Worm (Caenorhabditis elegans) whole organism, young adult: Measurements from ENCODE around the gene spds-1.

Source experiments
- B0336.3 ChIP-seq: fragments of 200-800 bp; sonication (Bioruptor generic); IDR thresholded peaks from 2 replicates; pipeline ENCODE4 v1.3.6; 2022; ENCODE audit warnings: missing genetic modification characterization, missing compliant biosample characterization
- C17E4.6 ChIP-seq: fragments of 200-800 bp; sonication (Bioruptor generic); IDR thresholded peaks from 2 replicates; pipeline ENCODE4 v1.3.6; 2022; ENCODE audit warnings: missing genetic modification reagents, missing genetic modification characterization, missing compliant biosample characterization
- F37B4.10 ChIP-seq: fragments of 200-800 bp; sonication (Bioruptor generic); IDR thresholded peaks from 2 replicates; pipeline ENCODE4 v1.3.6; 2022; ENCODE audit warnings: missing genetic modification characterization, missing compliant biosample characterization
- K12H6.12 ChIP-seq: fragments of 200-800 bp; sonication (Bioruptor generic); optimal IDR thresholded peaks from 2 replicates; lab custom pipeline; 2018; ENCODE audit warnings: mild to moderate bottlenecking, missing genetic modification characterization, missing compliant biosample characterization
- T26A5.8 ChIP-seq: sonication (generic microtip); optimal IDR thresholded peaks from 2 replicates; lab custom pipeline; 2016; ENCODE audit warnings: missing genetic modification characterization, missing compliant biosample characterization
- Y53G8AR.9 ChIP-seq: fragments of 200-800 bp; sonication (Bioruptor generic); conservative IDR thresholded peaks from 2 replicates; pipeline ENCODE4 v1.3.6; 2022; ENCODE audit warnings: missing genetic modification reagents, missing genetic modification characterization, missing compliant biosample characterization
- Y56A3A.18 ChIP-seq: fragments of 200-800 bp; sonication (Bioruptor generic); IDR thresholded peaks from 2 replicates; pipeline ENCODE4 v1.3.6; 2022; ENCODE audit warnings: missing genetic modification reagents, missing genetic modification characterization, missing compliant biosample characterization
- akir-1 ChIP-seq: fragments of 200-800 bp; sonication (Bioruptor generic); optimal IDR thresholded peaks from 2 replicates; lab custom pipeline; 2018; ENCODE audit warnings: mild to moderate bottlenecking, missing genetic modification characterization, moderate library complexity, missing compliant biosample characterization
- ama-1 ChIP-seq, 3 experiments: fragments of 150-350 bp in 1 of 3; sonication (generic microtip) in 2 of 3; optimal IDR thresholded peaks; 2 replicates each; lab custom pipeline; 2014 to 2018; ENCODE audit warnings: missing biosample characterization in 2 of 3, missing genetic modification characterization in 2 of 3, missing genetic modification reagents in 2 of 3
- atf-7 ChIP-seq: sonication (generic microtip); optimal IDR thresholded peaks from 2 replicates; lab custom pipeline; 2017; ENCODE audit warnings: mild to moderate bottlenecking, missing genetic modification characterization, missing compliant biosample characterization
- attf-5 ChIP-seq: fragments of 200-800 bp; sonication (Bioruptor generic); optimal IDR thresholded peaks from 2 replicates; lab custom pipeline; 2018; ENCODE audit warnings: mild to moderate bottlenecking, missing genetic modification characterization, missing compliant biosample characterization
- cebp-1 ChIP-seq, 2 experiments: fragments of 200-800 bp in 1 of 2; sonication (Bioruptor generic) in 1 of 2; sonication (generic microtip) in 1 of 2; IDR thresholded peaks in 1 of 2; optimal IDR thresholded peaks in 1 of 2; 2 replicates each; pipeline versions ENCODE4 v1.3.6 to Lab custom; 2017 to 2022; ENCODE audit warnings: missing compliant biosample characterization in 2 of 2, missing genetic modification characterization in 2 of 2, mild to moderate bottlenecking in 1 of 2, missing genetic modification reagents in 1 of 2, moderate library complexity in 1 of 2
- ceh-100 ChIP-seq: fragments of 200-800 bp; sonication (Bioruptor generic); IDR thresholded peaks from 2 replicates; pipeline ENCODE4 v1.3.6; 2022; ENCODE audit warnings: missing genetic modification reagents, missing genetic modification characterization, missing compliant biosample characterization
- ceh-27 ChIP-seq: fragments of 200-800 bp; sonication (Bioruptor generic); optimal IDR thresholded peaks from 2 replicates; lab custom pipeline; 2018; ENCODE audit warnings: mild to moderate bottlenecking, missing genetic modification characterization, moderate library complexity, missing compliant biosample characterization
- chd-7 ChIP-seq: sonication (generic microtip); optimal IDR thresholded peaks from 2 replicates; lab custom pipeline; 2016; ENCODE audit warnings: mild to moderate bottlenecking, missing genetic modification characterization, moderate library complexity, missing compliant biosample characterization
- die-1 ChIP-seq: sonication (generic microtip); optimal IDR thresholded peaks from 2 replicates; lab custom pipeline; 2016; ENCODE audit warnings: missing genotype, mild to moderate bottlenecking, missing genetic modification characterization, missing compliant biosample characterization
- dox-1 ChIP-seq: fragments of 200-800 bp; sonication (Bioruptor generic); IDR thresholded peaks from 2 replicates; pipeline ENCODE4 v1.3.6; 2022; ENCODE audit warnings: missing genetic modification reagents, missing genetic modification characterization, missing compliant biosample characterization
- dpff-1 ChIP-seq: sonication (generic microtip); optimal IDR thresholded peaks from 2 replicates; lab custom pipeline; 2017; ENCODE audit warnings: mild to moderate bottlenecking, missing genetic modification characterization, missing compliant biosample characterization
- egl-44 ChIP-seq: fragments of 200-800 bp; sonication (Bioruptor generic); IDR thresholded peaks from 2 replicates; pipeline ENCODE4 v1.3.6; 2022; ENCODE audit warnings: missing genetic modification reagents, missing genetic modification characterization, missing compliant biosample characterization
- ekl-4 ChIP-seq: fragments of 200-800 bp; sonication (Bioruptor generic); IDR thresholded peaks from 2 replicates; pipeline ENCODE4 v1.3.6; 2022; ENCODE audit warnings: missing genetic modification reagents, missing genetic modification characterization, missing compliant biosample characterization
- ets-4 ChIP-seq: fragments of 200-800 bp; sonication (Bioruptor generic); optimal IDR thresholded peaks from 2 replicates; lab custom pipeline; 2018; ENCODE audit warnings: mild to moderate bottlenecking, missing genetic modification characterization, missing compliant biosample characterization
- gei-17 ChIP-seq: fragments of 200-800 bp; sonication (Bioruptor generic); optimal IDR thresholded peaks from 2 replicates; lab custom pipeline; 2018; ENCODE audit warnings: mild to moderate bottlenecking, missing genetic modification characterization, missing compliant biosample characterization
- let-526 ChIP-seq: fragments of 200-800 bp; sonication (Bioruptor generic); IDR thresholded peaks from 2 replicates; pipeline ENCODE4 v1.3.6; 2022; ENCODE audit warnings: missing genetic modification reagents, missing genetic modification characterization, missing compliant biosample characterization
- lin-26 ChIP-seq: fragments of 200-800 bp; sonication (Bioruptor generic); IDR thresholded peaks from 2 replicates; pipeline ENCODE4 v1.3.6; 2022; ENCODE audit warnings: missing genetic modification reagents, missing genetic modification characterization, missing compliant biosample characterization
- lin-54 ChIP-seq: fragments of 200-800 bp; sonication (Bioruptor generic); optimal IDR thresholded peaks from 2 replicates; lab custom pipeline; 2018; ENCODE audit warnings: mild to moderate bottlenecking, missing genetic modification characterization, missing compliant biosample characterization
- madf-3 ChIP-seq: fragments of 200-800 bp; sonication (Bioruptor generic); IDR thresholded peaks from 2 replicates; pipeline ENCODE4 v1.3.6; 2022; ENCODE audit warnings: missing genetic modification reagents, missing genetic modification characterization, missing compliant biosample characterization
- madf-8 ChIP-seq: fragments of 200-800 bp; sonication (Bioruptor generic); conservative IDR thresholded peaks from 2 replicates; pipeline ENCODE4 v1.3.6; 2022; ENCODE audit warnings: missing genetic modification reagents, missing genetic modification characterization, missing compliant biosample characterization
- mcd-1 ChIP-seq: fragments of 200-800 bp; sonication (Bioruptor generic); IDR thresholded peaks from 2 replicates; pipeline ENCODE4 v1.3.6; 2022; ENCODE audit warnings: missing genetic modification reagents, missing genetic modification characterization, missing compliant biosample characterization
- nfya-1 ChIP-seq: sonication (generic microtip); optimal IDR thresholded peaks from 2 replicates; lab custom pipeline; 2017; ENCODE audit warnings: antibody characterized with exemption, missing compliant biosample characterization, missing genetic modification characterization, borderline replicate concordance; ENCODE audit not compliant: insufficient read depth
- nhr-80 ChIP-seq: sonication (generic microtip); optimal IDR thresholded peaks from 2 replicates; lab custom pipeline; 2016; ENCODE audit warnings: missing genetic modification characterization, missing compliant biosample characterization
- pbrm-1 ChIP-seq: fragments of 200-800 bp; sonication (Bioruptor generic); IDR thresholded peaks from 2 replicates; pipeline ENCODE4 v1.3.6; 2022; ENCODE audit warnings: missing genetic modification reagents, missing genetic modification characterization, missing compliant biosample characterization
- rcor-1 ChIP-seq: fragments of 200-800 bp; sonication (Bioruptor generic); IDR thresholded peaks from 2 replicates; pipeline ENCODE4 v1.3.6; 2022; ENCODE audit warnings: missing genetic modification reagents, missing genetic modification characterization, missing compliant biosample characterization
- repo-1 ChIP-seq: sonication (generic microtip); optimal IDR thresholded peaks from 2 replicates; lab custom pipeline; 2017; ENCODE audit warnings: mild to moderate bottlenecking, missing genetic modification characterization, missing compliant biosample characterization
- somi-1 ChIP-seq: fragments of 200-800 bp; sonication (Bioruptor generic); optimal IDR thresholded peaks from 2 replicates; lab custom pipeline; 2018; ENCODE audit warnings: mild to moderate bottlenecking, missing genetic modification characterization, missing compliant biosample characterization
- sptf-2 ChIP-seq: fragments of 200-800 bp; sonication (Bioruptor generic); optimal IDR thresholded peaks from 2 replicates; lab custom pipeline; 2018; ENCODE audit warnings: mild to moderate bottlenecking, missing genetic modification characterization, missing compliant biosample characterization
- tbp1 ChIP-seq: fragments of 200-800 bp; sonication (Bioruptor generic); optimal IDR thresholded peaks from 2 replicates; lab custom pipeline; 2018; ENCODE audit warnings: mild to moderate bottlenecking, missing genetic modification characterization, missing compliant biosample characterization
- unc-62 ChIP-seq: fragments of 150-350 bp; optimal IDR thresholded peaks from 2 replicates; lab custom pipeline; 2014; ENCODE audit warnings: missing biosample characterization, missing genetic modification reagents, missing genetic modification characterization
- zfh-2 ChIP-seq: fragments of 200-800 bp; sonication (Bioruptor generic); conservative IDR thresholded peaks from 2 replicates; pipeline ENCODE4 v1.3.6; 2022; ENCODE audit warnings: missing genetic modification reagents, missing genetic modification characterization, missing compliant biosample characterization
- ztf-18 ChIP-seq: sonication (generic microtip); optimal IDR thresholded peaks from 2 replicates; lab custom pipeline; 2016; ENCODE audit warnings: missing genotype, mild to moderate bottlenecking, missing genetic modification characterization, missing compliant biosample characterization

Gene spds-1

ce11 chrII:12795188-12795587, 11.5 kb upstream of the spds-1 start (continued):
- TF ChIP-seq cebp-1 (GFP tag; IDR thresholded peaks at IDR 0.05; lab: Robert Waterston, UW) (no peak), cebp-1 (tag; optimal IDR thresholded peaks at IDR 0.05; lab: Kevin White, UChicago) (peak; percentile 39), sptf-2 (no peak)
- TF ChIP-seq, all 124 proteins: peak for 12

- TF ChIP-seq Y56A3A.18 (GFP tag; lab: Robert Waterston, UW), result no peak
- TF ChIP-seq cebp-1 (GFP tag; IDR thresholded peaks at IDR 0.05; lab: Robert Waterston, UW), result no peak
- TF ChIP-seq cebp-1 (tag; optimal IDR thresholded peaks at IDR 0.05; lab: Kevin White, UChicago), result peak; percentile 15
- TF ChIP-seq chd-7, result peak; percentile 4
- TF ChIP-seq gei-17 (GFP tag; lab: Kevin White, UChicago), result peak; percentile 23
- peak; percentile 28; the same call in 1 of the 2 replicates for TF ChIP-seq mcd-1
- TF ChIP-seq zfh-2 (GFP tag; lab: Robert Waterston, UW), result 0 out of 2 replicates have a peak, but pooled peaks have one; percentile 19
- peak; percentile 34 for TF ChIP-seq Y53G8AR.9 (GFP tag; lab: Robert Waterston, UW)
- no peak for TF ChIP-seq somi-1 (GFP tag; lab: Kevin White, UChicago)
These were observed 10.6 kb upstream of the spds-1 start, which contains the start of gene cpt-1 for ce11 chrII:12796040-12796502. cpt-1 (minus strand) TSS chrII:12796452.

- no peak for TF ChIP-seq dpff-1 (tag; lab: Kevin White, UChicago)
- TF ChIP-seq nfya-1 (tag; lab: Kevin White, UChicago), result no peak
- no peak for TF ChIP-seq T26A5.8 (tag; lab: Kevin White, UChicago)
- no peak for TF ChIP-seq madf-8 (GFP tag; lab: Robert Waterston, UW)
- TF ChIP-seq unc-62 (GFP tag; lab: Kevin White, UChicago), result peak; percentile 42
- peak; percentile 55 for TF ChIP-seq B0336.3 (GFP tag; lab: Robert Waterston, UW)
- TF ChIP-seq zfh-2 (GFP tag; lab: Robert Waterston, UW), result peak; percentile 73; the same call in 1 of the 2 replicates
- no peak for TF ChIP-seq die-1
- peak; percentile 26 for TF ChIP-seq ama-1 (optimal IDR thresholded peaks at IDR 0.05; lab: Kevin White, UChicago)
- TF ChIP-seq ama-1 (GFP tag; optimal IDR thresholded peaks at IDR 0.05; lab: Kevin White, UChicago), result no peak
- TF ChIP-seq egl-44 (GFP tag; lab: Robert Waterston, UW), result peak; percentile 31; the same call in 1 of the 2 replicates
- peak; percentile 40; the same call in 1 of the 2 replicates for TF ChIP-seq dox-1 (GFP tag; lab: Robert Waterston, UW)
- peak; percentile 47 for TF ChIP-seq atf-7 (tag; lab: Kevin White, UChicago)
- no peak for TF ChIP-seq repo-1 (tag; lab: Kevin White, UChicago)
- 0 out of 2 replicates have a peak, but pooled peaks have one; percentile 5 for TF ChIP-seq mcd-1
- TF ChIP-seq nhr-80, result peak; percentile 65
These were observed 9.4 kb upstream of the spds-1 start for ce11 chrII:12797211-12797794.

ce11 chrII:12798814-12799213, 7.9 kb upstream of the spds-1 start:
- TF ChIP-seq ekl-4 (peak; percentile 67; the same call in 1 of the 2 replicates), ceh-100 (peak; percentile 30; the same call in 1 of the 2 replicates), attf-5 (peak; percentile 79), mcd-1 (peak; percentile 78), madf-3 (0 out of 2 replicates have a peak, but pooled peaks have one; percentile 5), akir-1 (GFP tag; lab: Kevin White, UChicago) (no peak), K12H6.12 (tag; lab: Kevin White, UChicago) (peak; percentile 66), rcor-1 (GFP tag; lab: Robert Waterston, UW) (no peak), egl-44 (GFP tag; lab: Robert Waterston, UW) (peak; percentile 87), dpff-1 (tag; lab: Kevin White, UChicago) (no peak), pbrm-1 (GFP tag; lab: Robert Waterston, UW) (peak; percentile 83), C17E4.6 (GFP tag; lab: Robert Waterston, UW) (no peak), tbp1 (GFP tag; lab: Kevin White, UChicago) (peak; percentile 67), nfya-1 (tag; lab: Kevin White, UChicago) (no peak), F37B4.10 (GFP tag; lab: Robert Waterston, UW) (0 out of 2 replicates have a peak, but pooled peaks have one; percentile 10), lin-26 (GFP tag; lab: Robert Waterston, UW) (peak; percentile 68), dox-1 (GFP tag; lab: Robert Waterston, UW) (peak; percentile 89), ztf-18 (tag; lab: Kevin White, UChicago) (peak; percentile 5), lin-54 (GFP tag; lab: Kevin White, UChicago) (peak; percentile 61), ets-4 (GFP tag; lab: Kevin White, UChicago) (peak; percentile 92), let-526 (peak; percentile 71; the same call in 1 of the 2 replicates), ceh-27 (GFP tag; lab: Kevin White, UChicago) (peak; percentile 14)
